Fruit fly (Drosophila melanogaster) whole organism: ENCODE measurements around the gene PK1-R.

Source experiments
- pan ChIP-seq: fragments of >200 bp; optimal IDR thresholded peaks from 2 replicates; lab custom pipeline; 2017
- psq ChIP-seq: fragments of >200 bp; optimal IDR thresholded peaks from 2 replicates; lab custom pipeline; 2017
- usp ChIP-seq: fragments of >200 bp; optimal IDR thresholded peaks from 2 replicates; lab custom pipeline; 2017; ENCODE audit warnings: missing biosample characterization, missing genetic modification characterization, mixed read lengths

dm6 chr3R:14100962-14101361, 2.0 kb downstream of the PK1-R start:
- TF ChIP-seq usp (no peak), pan (lab: Kevin White, UChicago) (no peak), psq (lab: Kevin White, UChicago) (no peak)
